Fruit fly (Drosophila melanogaster) whole organism, prepupa: ENCODE results near the gene Mps1.

ENCODE experiments used
- CG10631 ChIP-seq: fragments of 200-800 bp; sonication (Bioruptor generic); optimal IDR thresholded peaks from 2 replicates; lab custom pipeline; 2016; ENCODE audit warnings: missing biosample characterization, missing genetic modification characterization
- CG10669 ChIP-seq: fragments of 200-800 bp; sonication (Bioruptor generic); optimal IDR thresholded peaks from 3 replicates; lab custom pipeline; 2018; ENCODE audit warnings: missing biosample characterization, mild to moderate bottlenecking, missing genetic modification characterization, moderate library complexity
- CG11762 ChIP-seq: fragments of 200-800 bp; sonication (Bioruptor generic); optimal IDR thresholded peaks from 3 replicates; lab custom pipeline; 2016; ENCODE audit warnings: missing biosample characterization, missing genetic modification characterization; ENCODE audit not compliant: insufficient read depth
- CG11902 ChIP-seq: fragments of 200-800 bp; sonication (Bioruptor generic); optimal IDR thresholded peaks from 3 replicates; lab custom pipeline; 2016; ENCODE audit warnings: missing biosample characterization, missing genetic modification characterization
- CG15336 ChIP-seq: fragments of 200-800 bp; sonication (Bioruptor generic); IDR thresholded peaks from 2 replicates; pipeline ENCODE4 v1.3.6; 2022; ENCODE audit warnings: missing biosample characterization, missing genetic modification characterization
- CG1621 ChIP-seq: fragments of 200-800 bp; sonication (Bioruptor generic); optimal IDR thresholded peaks from 3 replicates; lab custom pipeline; 2018; ENCODE audit warnings: missing biosample characterization, mild to moderate bottlenecking, missing genetic modification characterization
- CG3032 ChIP-seq: fragments of 200-800 bp; optimal IDR thresholded peaks from 2 replicates; lab custom pipeline; 2019; ENCODE audit warnings: missing biosample characterization, mild to moderate bottlenecking, missing genetic modification characterization, moderate library complexity
- CG31627 ChIP-seq: fragments of 200-800 bp; sonication (Bioruptor generic); optimal IDR thresholded peaks from 3 replicates; lab custom pipeline; 2016; ENCODE audit warnings: missing biosample characterization, missing genetic modification characterization
- CG32006 ChIP-seq: fragments of 200-800 bp; sonication (Bioruptor generic); optimal IDR thresholded peaks from 3 replicates; lab custom pipeline; 2017; ENCODE audit warnings: missing biosample characterization, mild to moderate bottlenecking, missing genetic modification characterization
- CG3919 ChIP-seq: fragments of 200-800 bp; sonication (Bioruptor generic); optimal IDR thresholded peaks from 3 replicates; lab custom pipeline; 2016; ENCODE audit warnings: missing biosample characterization, missing genetic modification characterization
- CG4318 ChIP-seq: fragments of 200-800 bp; sonication (Bioruptor generic); optimal IDR thresholded peaks from 3 replicates; lab custom pipeline; 2017; ENCODE audit warnings: missing biosample characterization, mild to moderate bottlenecking, missing genetic modification characterization
- CG6276 ChIP-seq: fragments of 200-800 bp; sonication (Bioruptor generic); optimal IDR thresholded peaks from 2 replicates; lab custom pipeline; 2017; ENCODE audit warnings: missing biosample characterization, mild to moderate bottlenecking, missing genetic modification characterization
- CG6808 ChIP-seq: fragments of 200-800 bp; sonication (Bioruptor generic); optimal IDR thresholded peaks from 3 replicates; lab custom pipeline; 2017; ENCODE audit warnings: missing biosample characterization, missing genetic modification characterization, mild to moderate bottlenecking, moderate library complexity, missing genetic modification reagents
- CG6854 ChIP-seq: fragments of 200-800 bp; sonication (Bioruptor generic); optimal IDR thresholded peaks from 2 replicates; lab custom pipeline; 2017; ENCODE audit warnings: missing biosample characterization, mild to moderate bottlenecking, missing genetic modification characterization
- CG8119 ChIP-seq: fragments of 200-800 bp; sonication (Bioruptor generic); IDR thresholded peaks from 3 replicates; pipeline ENCODE4 v1.3.6; 2022; ENCODE audit warnings: missing biosample characterization, missing genetic modification characterization
- CG8319 ChIP-seq: fragments of 200-800 bp; sonication (Bioruptor generic); optimal IDR thresholded peaks from 3 replicates; lab custom pipeline; 2016; ENCODE audit warnings: missing biosample characterization, missing genetic modification characterization
- CG8632 ChIP-seq: fragments of 200-800 bp; sonication (Bioruptor generic); optimal IDR thresholded peaks from 3 replicates; lab custom pipeline; 2016; ENCODE audit warnings: missing biosample characterization, missing genetic modification characterization
- CG9139 ChIP-seq: fragments of 200-800 bp; sonication (Bioruptor generic); optimal IDR thresholded peaks from 3 replicates; lab custom pipeline; 2017; ENCODE audit warnings: missing biosample characterization, mild to moderate bottlenecking, missing genetic modification characterization
- Eip75B ChIP-seq: fragments of 200-800 bp; sonication (Bioruptor generic); optimal IDR thresholded peaks from 3 replicates; lab custom pipeline; 2016; ENCODE audit warnings: missing biosample characterization, missing genetic modification characterization
- Eip78C ChIP-seq: fragments of 200-800 bp; sonication (Bioruptor generic); peaks from one replicate; lab custom pipeline; 2016; ENCODE audit warnings: missing biosample characterization, missing genetic modification characterization
- Eip93F ChIP-seq: fragments of 200-800 bp; sonication (Bioruptor generic); optimal IDR thresholded peaks from 2 replicates; lab custom pipeline; 2016; ENCODE audit warnings: missing biosample characterization, mild to moderate bottlenecking, missing genetic modification characterization
- Ets21C ChIP-seq: fragments of 200-800 bp; sonication (Bioruptor generic); optimal IDR thresholded peaks from 3 replicates; lab custom pipeline; 2016; ENCODE audit warnings: missing biosample characterization, missing genetic modification characterization
- Gug ChIP-seq: fragments of 200-800 bp; sonication (Bioruptor generic); IDR thresholded peaks from 2 replicates; pipeline ENCODE4 v1.3.6; 2022; ENCODE audit warnings: missing biosample characterization, missing genetic modification characterization
- Hr38 ChIP-seq: sonication (Bioruptor generic); optimal IDR thresholded peaks from 2 replicates; lab custom pipeline; 2016; ENCODE audit warnings: missing biosample characterization, missing genetic modification characterization
- Hr4 ChIP-seq: fragments of 200-800 bp; sonication (Bioruptor generic); optimal IDR thresholded peaks from 3 replicates; lab custom pipeline; 2016; ENCODE audit warnings: missing biosample characterization, missing genetic modification characterization
- Lpt ChIP-seq: fragments of 200-800 bp; sonication (Bioruptor generic); optimal IDR thresholded peaks from 3 replicates; lab custom pipeline; 2016; ENCODE audit warnings: missing biosample characterization, missing genetic modification characterization
- Met ChIP-seq: fragments of 200-800 bp; sonication (Bioruptor generic); optimal IDR thresholded peaks from 3 replicates; lab custom pipeline; 2016; ENCODE audit warnings: missing biosample characterization, missing genetic modification characterization
- OdsH ChIP-seq: fragments of 200-800 bp; sonication (Bioruptor generic); optimal IDR thresholded peaks from 3 replicates; lab custom pipeline; 2016; ENCODE audit warnings: missing biosample characterization, missing genetic modification characterization
- Smox ChIP-seq: fragments of 200-800 bp; sonication (Bioruptor generic); optimal IDR thresholded peaks from 3 replicates; lab custom pipeline; 2016; ENCODE audit warnings: missing biosample characterization, missing genetic modification characterization
- Sox102F ChIP-seq: fragments of 200-800 bp; sonication (Bioruptor generic); optimal IDR thresholded peaks from 2 replicates; lab custom pipeline; 2016; ENCODE audit warnings: missing biosample characterization, mild to moderate bottlenecking, missing genetic modification characterization
- Sox14 ChIP-seq: fragments of 200-800 bp; sonication (Bioruptor generic); optimal IDR thresholded peaks from 3 replicates; lab custom pipeline; 2016; ENCODE audit warnings: missing biosample characterization, missing genetic modification characterization
- achi ChIP-seq: fragments of 200-800 bp; sonication (Bioruptor generic); optimal IDR thresholded peaks from 3 replicates; lab custom pipeline; 2016; ENCODE audit warnings: missing biosample characterization, missing genetic modification characterization
- cyc ChIP-seq: fragments of 200-800 bp; sonication (Bioruptor generic); optimal IDR thresholded peaks from 3 replicates; lab custom pipeline; 2016; ENCODE audit warnings: missing biosample characterization, missing genetic modification characterization
- dac ChIP-seq: fragments of 200-800 bp; sonication (Bioruptor generic); optimal IDR thresholded peaks from 2 replicates; lab custom pipeline; 2017; ENCODE audit warnings: missing biosample characterization, mild to moderate bottlenecking, missing genetic modification characterization
- dsx ChIP-seq: fragments of 200-800 bp; optimal IDR thresholded peaks from 3 replicates; lab custom pipeline; 2019; ENCODE audit warnings: missing biosample characterization, mild to moderate bottlenecking, missing genetic modification characterization, moderate library complexity; ENCODE audit not compliant: poor library complexity, severe bottlenecking
- esn ChIP-seq: fragments of 200-800 bp; sonication (Bioruptor generic); optimal IDR thresholded peaks from 2 replicates; lab custom pipeline; 2016; ENCODE audit warnings: missing biosample characterization, mild to moderate bottlenecking, missing genetic modification characterization, moderate library complexity
- lz ChIP-seq: fragments of 200-800 bp; sonication (Bioruptor generic); optimal IDR thresholded peaks from 3 replicates; lab custom pipeline; 2016; ENCODE audit warnings: missing biosample characterization, missing genetic modification characterization
- net ChIP-seq: fragments of 200-800 bp; sonication (Bioruptor generic); optimal IDR thresholded peaks from 3 replicates; lab custom pipeline; 2016; ENCODE audit warnings: missing biosample characterization, missing genetic modification characterization
- svp ChIP-seq: fragments of 200-800 bp; sonication (Bioruptor generic); peaks from one replicate; lab custom pipeline; 2016; ENCODE audit warnings: missing biosample characterization, missing genetic modification characterization
- topi ChIP-seq: fragments of 200-800 bp; sonication (Bioruptor generic); optimal IDR thresholded peaks from 3 replicates; lab custom pipeline; 2016; ENCODE audit warnings: missing biosample characterization, missing genetic modification characterization
- vri ChIP-seq: fragments of 200-800 bp; sonication (Bioruptor generic); optimal IDR thresholded peaks from 3 replicates; lab custom pipeline; 2016; ENCODE audit warnings: missing biosample characterization, mild to moderate bottlenecking, missing genetic modification characterization

Gene Mps1

DNA sequence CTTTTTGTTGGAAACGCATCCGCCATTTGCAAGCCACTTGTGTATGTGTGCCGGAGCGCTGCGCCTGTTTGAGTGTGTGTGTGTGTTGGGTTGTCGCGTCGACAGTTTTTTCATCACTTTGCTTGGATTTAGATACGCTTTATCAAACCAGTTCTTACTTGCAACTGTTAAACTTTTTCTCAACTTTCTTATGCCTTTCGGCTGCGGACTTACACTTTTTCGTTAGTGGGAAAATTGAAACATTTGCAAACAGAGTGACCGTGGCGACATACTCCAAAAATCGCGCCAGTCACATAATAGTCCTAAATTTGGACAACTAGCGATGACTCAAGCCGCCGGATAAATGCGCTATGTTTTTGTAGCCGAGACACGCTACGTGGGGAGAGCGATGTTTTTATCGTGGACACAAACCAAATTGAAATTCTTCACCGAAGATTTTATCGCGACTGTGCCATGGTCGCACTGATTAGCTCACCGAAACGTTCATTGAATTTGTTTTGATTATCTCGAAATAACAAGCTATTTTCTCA, 11.2 kb downstream of the Mps1 start, which contains the start of the genes alt and CG7655 (continued):
- no peak for TF ChIP-seq CG11902
- TF ChIP-seq Smox (GFP tag; lab: Kevin White, UChicago), result no peak
- TF ChIP-seq CG8632 (GFP tag; lab: Kevin White, UChicago), result no peak
- no peak for TF ChIP-seq Met (GFP tag; lab: Kevin White, UChicago)
- TF ChIP-seq Hr38 (GFP tag; lab: Kevin White, UChicago), result no peak
- no peak for TF ChIP-seq Eip75B
- TF ChIP-seq net (GFP tag; lab: Kevin White, UChicago), result no peak
- TF ChIP-seq CG11762 (GFP tag; lab: Kevin White, UChicago), result no peak
- TF ChIP-seq dsx, result peak; percentile 65
- TF ChIP-seq CG3919 (GFP tag; lab: Kevin White, UChicago), result no peak
- no peak for TF ChIP-seq CG31627

DNA sequence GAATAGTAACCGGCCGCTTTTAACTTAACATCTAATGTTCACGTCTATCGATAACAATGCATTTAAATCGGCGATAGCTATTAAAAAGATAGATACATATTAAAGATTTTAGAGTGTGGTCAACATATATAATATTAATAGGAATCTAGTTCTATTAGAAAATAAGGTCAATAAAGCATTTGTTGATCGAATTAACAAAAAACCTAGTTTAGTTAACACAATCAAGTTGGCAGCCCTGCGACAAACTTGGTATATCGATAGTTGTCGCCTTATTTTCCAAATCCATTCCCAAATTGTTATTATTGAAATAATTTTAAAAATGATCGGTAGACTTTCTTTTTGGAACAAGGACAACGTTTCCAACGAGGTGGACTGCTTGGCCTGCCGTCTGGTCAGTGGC, 13.8 kb downstream of the Mps1 start, which contains the start of the genes CG31251 and CG31360:
Gene CG31251, minus strand, starts transcription at position 62 of the 400 bp plus-strand sequence.
Gene CG31360, plus strand, starts transcription at position 244 of the 400 bp plus-strand sequence.
- TF ChIP-seq CG9139 (GFP tag; lab: Kevin White, UChicago) (no peak), CG3032 (tag; lab: Kevin White, UChicago) (peak; percentile 22), esn (peak; percentile 7), Eip78C (GFP tag; lab: Kevin White, UChicago) (peak; percentile 34)

DNA sequence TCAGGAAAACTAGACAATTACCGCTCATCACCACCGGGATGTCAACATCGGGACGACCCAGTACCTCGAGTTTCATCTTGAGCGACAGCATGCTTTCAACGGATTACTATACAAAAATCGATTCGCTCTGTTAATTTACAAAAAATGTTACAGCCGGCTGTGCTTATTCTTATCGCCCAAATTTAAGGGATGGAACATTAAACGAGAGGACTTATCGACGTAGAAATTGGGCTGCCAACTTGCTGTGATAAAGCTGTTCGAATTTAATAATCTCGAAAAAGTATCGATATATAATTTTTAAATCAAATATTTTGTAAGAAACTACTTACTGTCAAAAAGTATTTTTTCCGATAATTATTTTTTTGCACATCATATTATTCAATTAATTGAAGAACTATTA, 15.8 kb downstream of the Mps1 start, which contains the start of gene CG31249:
Gene CG31249, minus strand, starts transcription at position 197 of the 400 bp plus-strand sequence.
- no peak for TF ChIP-seq dsx
- TF ChIP-seq CG3032 (tag; lab: Kevin White, UChicago), result peak; percentile 18
- no peak for TF ChIP-seq Eip93F (GFP tag; lab: Kevin White, UChicago)
- TF ChIP-seq cyc (GFP tag; lab: Kevin White, UChicago), result no peak
- no peak for TF ChIP-seq OdsH
- no peak for TF ChIP-seq CG1621 (tag; lab: Kevin White, UChicago)
- TF ChIP-seq esn, result peak; percentile 46
- no peak for TF ChIP-seq CG32006 (GFP tag; lab: Kevin White, UChicago)
- no peak for TF ChIP-seq CG8319 (GFP tag; lab: Kevin White, UChicago)
- TF ChIP-seq Ets21C (GFP tag; lab: Kevin White, UChicago), result no peak
- no peak for TF ChIP-seq Hr38 (GFP tag; lab: Kevin White, UChicago)
- no peak for TF ChIP-seq CG10669
- no peak for TF ChIP-seq CG9139 (GFP tag; lab: Kevin White, UChicago)
- TF ChIP-seq lz, result no peak

DNA sequence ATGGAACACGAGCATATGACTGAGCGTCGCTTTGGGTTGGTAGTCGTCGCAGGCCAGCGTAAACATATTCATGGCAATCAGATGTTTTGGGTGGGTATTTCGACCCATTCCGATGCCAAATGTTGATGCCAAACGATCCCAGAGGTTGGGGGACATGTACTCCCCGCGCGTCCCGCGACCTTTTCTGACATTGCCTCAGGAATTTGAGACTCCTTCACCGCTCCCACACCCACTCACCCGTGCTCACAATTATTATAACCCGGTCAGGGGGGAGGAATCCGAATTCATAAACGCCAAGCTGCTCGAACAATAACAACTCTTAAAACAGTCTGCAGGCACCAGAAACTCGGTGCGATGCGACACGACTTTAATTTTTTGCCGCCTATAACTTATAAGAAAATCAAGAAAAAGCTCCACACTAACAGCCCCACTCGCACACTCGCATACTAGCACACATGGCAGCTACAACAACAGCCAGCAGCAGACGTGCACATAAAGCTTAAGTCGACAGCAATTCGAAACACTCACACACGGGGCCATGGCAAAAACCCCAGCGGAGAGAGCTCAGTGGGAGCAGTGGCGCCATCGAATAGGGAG, 28.9 kb downstream of the Mps1 start:
- TF ChIP-seq CG6854 (GFP tag; lab: Kevin White, UChicago) (peak; percentile 82), Lpt (GFP tag; lab: Kevin White, UChicago) (peak; percentile 77), svp (GFP tag; lab: Kevin White, UChicago) (peak; percentile 79), dac (GFP tag; lab: Kevin White, UChicago) (no peak), CG31627 (no peak), Sox102F (GFP tag; lab: Kevin White, UChicago) (no peak)
- TF ChIP-seq, all 60 proteins: peak for 3

DNA sequence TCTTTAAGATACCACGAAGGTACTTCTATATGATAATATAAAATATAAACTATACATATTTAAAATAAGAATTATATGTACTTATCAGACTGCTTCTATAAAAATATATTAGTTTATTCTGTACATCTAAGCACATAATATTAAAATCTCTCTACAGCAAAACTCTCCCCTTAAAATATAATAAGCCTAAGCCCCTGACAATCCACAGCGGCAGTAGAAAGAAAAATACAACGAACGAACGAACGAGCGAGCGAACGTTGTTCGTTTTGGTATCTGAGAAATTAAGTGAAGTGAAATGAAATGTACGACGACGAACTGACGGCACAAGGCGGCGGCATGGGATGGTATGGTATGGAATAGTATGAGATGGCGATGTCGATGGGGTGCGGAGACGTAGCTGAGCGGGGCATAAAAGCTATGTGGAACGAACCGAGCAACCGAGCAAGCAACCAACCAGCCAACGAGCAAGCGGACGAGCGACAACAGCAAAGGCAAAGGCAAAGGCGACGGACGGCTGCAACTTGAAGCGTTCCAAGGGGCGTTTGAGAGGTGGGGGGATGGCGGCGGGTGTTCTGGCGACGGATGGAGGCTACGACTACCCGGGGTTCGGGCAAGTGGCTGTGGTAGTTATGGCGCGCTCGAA, 29.5 kb downstream of the Mps1 start:
- TF ChIP-seq Sox14 (GFP tag; lab: Kevin White, UChicago) (peak; percentile 80), Hr4 (GFP tag; lab: Kevin White, UChicago) (peak; percentile 94), CG15336 (GFP tag; lab: Robert Waterston, UW) (peak; percentile 99), CG31627 (peak; percentile 87), CG8119 (peak; percentile 99), CG10631 (peak; percentile 99), CG6276 (GFP tag; lab: Kevin White, UChicago) (peak; percentile 98), dac (GFP tag; lab: Kevin White, UChicago) (peak; percentile 89), lz (peak; percentile 94), CG6808 (GFP tag; lab: Kevin White, UChicago) (peak; percentile 97), Lpt (GFP tag; lab: Kevin White, UChicago) (peak; percentile 44), achi (GFP tag; lab: Kevin White, UChicago) (peak; percentile 98), Ets21C (GFP tag; lab: Kevin White, UChicago) (peak; percentile 80), Gug (peak; percentile 97), vri (peak; percentile 84), Eip93F (GFP tag; lab: Kevin White, UChicago) (peak; percentile 94), topi (peak; percentile 91), Smox (GFP tag; lab: Kevin White, UChicago) (peak; percentile 90), CG8319 (GFP tag; lab: Kevin White, UChicago) (peak; percentile 96), CG4318 (GFP tag; lab: Kevin White, UChicago) (peak; percentile 96)
